Worm (Caenorhabditis elegans) whole organism, L4 larva: ENCODE measurements around the gene acl-6.

Experiments used
- Y105C5A.15 ChIP-seq: fragments of 200-800 bp; sonication (Bioruptor generic); IDR thresholded peaks from 2 replicates; pipeline ENCODE4 v1.3.6; 2022; ENCODE audit warnings: missing genetic modification characterization, missing compliant biosample characterization
- Y75B8A.6 ChIP-seq: fragments of 200-800 bp; sonication (Bioruptor generic); IDR thresholded peaks from 2 replicates; pipeline ENCODE4 v1.3.6; 2022; ENCODE audit warnings: missing genetic modification reagents, missing genetic modification characterization, missing compliant biosample characterization
- aha-1 ChIP-seq: fragments of 150-350 bp; peaks from one replicate; lab custom pipeline; 2014; ENCODE audit warnings: missing biosample characterization, missing genetic modification characterization
- aly-2 ChIP-seq: sonication (generic microtip); optimal IDR thresholded peaks from 2 replicates; lab custom pipeline; 2018; ENCODE audit warnings: missing biosample characterization, missing genetic modification characterization
- daf-12 ChIP-seq: fragments of 150-350 bp; optimal IDR thresholded peaks from 2 replicates; lab custom pipeline; 2014; ENCODE audit warnings: missing biosample characterization, missing genetic modification reagents, missing genetic modification characterization
- daf-19 ChIP-seq: fragments of 200-800 bp; sonication (Bioruptor generic); conservative IDR thresholded peaks from 2 replicates; pipeline ENCODE4 v1.3.6; 2022; ENCODE audit warnings: missing genetic modification characterization, missing compliant biosample characterization
- duxl-1 ChIP-seq: sonication (generic microtip); optimal IDR thresholded peaks from 2 replicates; lab custom pipeline; 2016; ENCODE audit warnings: mild to moderate bottlenecking, missing genetic modification characterization, moderate library complexity, missing compliant biosample characterization; ENCODE audit not compliant: poor library complexity
- egl-27 ChIP-seq: sonication (generic microtip); optimal IDR thresholded peaks from 3 replicates; lab custom pipeline; 2017; ENCODE audit warnings: missing biosample characterization, missing genetic modification reagents, missing genetic modification characterization
- egl-43 ChIP-seq: fragments of 200-800 bp; sonication (Bioruptor generic); IDR thresholded peaks from 2 replicates; pipeline ENCODE4 v1.3.6; 2022; ENCODE audit warnings: missing genetic modification reagents, missing genetic modification characterization, missing compliant biosample characterization
- jun-1 ChIP-seq: fragments of 150-350 bp; optimal IDR thresholded peaks from 2 replicates; lab custom pipeline; 2014; ENCODE audit warnings: missing biosample characterization, missing genetic modification reagents, missing genetic modification characterization
- lim-7 ChIP-seq: fragments of 200-800 bp; sonication (Bioruptor generic); IDR thresholded peaks from 2 replicates; pipeline ENCODE4 v1.3.6; 2022; ENCODE audit warnings: missing genetic modification characterization, missing compliant biosample characterization
- mxl-2 ChIP-seq: fragments of 200-800 bp; sonication (Bioruptor generic); conservative IDR thresholded peaks from 2 replicates; pipeline ENCODE4 v1.3.6; 2022; ENCODE audit warnings: missing genetic modification reagents, missing genetic modification characterization, missing compliant biosample characterization
- nhr-10 ChIP-seq: fragments of 150-350 bp; optimal IDR thresholded peaks from 2 replicates; lab custom pipeline; 2014; ENCODE audit warnings: missing biosample characterization, missing genetic modification characterization
- nhr-237 ChIP-seq: sonication (generic microtip); optimal IDR thresholded peaks from 2 replicates; lab custom pipeline; 2017; ENCODE audit warnings: missing biosample characterization, missing genetic modification characterization
- nhr-41 ChIP-seq: fragments of 200-800 bp; sonication (Bioruptor generic); IDR thresholded peaks from 2 replicates; pipeline ENCODE4 v1.3.6; 2022; ENCODE audit warnings: missing genetic modification reagents, missing genetic modification characterization, missing compliant biosample characterization
- nhr-6 ChIP-seq: fragments of 150-350 bp; optimal IDR thresholded peaks from 2 replicates; lab custom pipeline; 2014; ENCODE audit warnings: missing biosample characterization, missing genetic modification characterization
- sdz-12 ChIP-seq: fragments of 200-800 bp; sonication (Bioruptor generic); optimal IDR thresholded peaks from 2 replicates; lab custom pipeline; 2018; ENCODE audit warnings: mild to moderate bottlenecking, missing genetic modification characterization, missing compliant biosample characterization
- skn-1 ChIP-seq: fragments of 150-350 bp; optimal IDR thresholded peaks from 2 replicates; lab custom pipeline; 2014; ENCODE audit warnings: missing biosample characterization, missing genetic modification characterization
- snpc-4 ChIP-seq: fragments of 150-350 bp; optimal IDR thresholded peaks from 2 replicates; lab custom pipeline; 2014; ENCODE audit warnings: missing biosample characterization, missing genetic modification characterization
- spr-3 ChIP-seq: fragments of 200-800 bp; sonication (Bioruptor generic); optimal IDR thresholded peaks from 2 replicates; lab custom pipeline; 2018; ENCODE audit warnings: mild to moderate bottlenecking, missing genetic modification characterization, missing compliant biosample characterization
- zag-1 ChIP-seq: fragments of 150-350 bp; optimal IDR thresholded peaks from 2 replicates; lab custom pipeline; 2014; ENCODE audit warnings: missing biosample characterization, missing genetic modification characterization
- zfp-3 ChIP-seq: fragments of 200-800 bp; sonication (Bioruptor generic); conservative IDR thresholded peaks from 2 replicates; pipeline ENCODE4 v1.3.6; 2022; ENCODE audit warnings: missing genetic modification reagents, missing genetic modification characterization, missing compliant biosample characterization

acl-6 gene

DNA sequence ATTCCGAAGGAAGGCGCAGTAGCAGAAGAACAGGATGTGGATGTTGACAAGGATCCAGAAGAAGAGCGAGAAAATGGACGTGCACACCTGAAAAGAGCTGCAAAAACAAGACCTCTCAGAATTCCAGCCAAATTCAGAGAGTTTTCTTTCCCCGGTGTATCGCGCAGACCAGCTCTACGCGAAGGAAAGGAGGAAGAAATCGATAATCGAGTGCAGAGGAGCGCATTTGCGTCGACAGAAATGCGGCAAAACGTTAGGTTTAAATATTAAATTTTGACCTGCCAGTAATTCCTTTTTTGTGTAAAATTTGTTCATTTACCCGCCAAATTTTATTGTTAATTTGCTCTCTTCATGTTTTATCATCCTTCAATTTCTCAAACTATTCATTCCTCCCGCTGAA is 44.5 kb downstream of the acl-6 start:
- TF ChIP-seq Y105C5A.15 (GFP tag; lab: Robert Waterston, UW), result no peak
- no peak for TF ChIP-seq jun-1 (tag; lab: Kevin White, UChicago)
- no peak for TF ChIP-seq zag-1 (tag; lab: Kevin White, UChicago)
- TF ChIP-seq nhr-41 (GFP tag; lab: Robert Waterston, UW), result no peak
- TF ChIP-seq daf-19 (GFP tag; lab: Robert Waterston, UW), result no peak

ce11 chrV:5482315-5482714 is 49.1 kb downstream of the acl-6 start, which contains the start of gene srg-66:
Gene srg-66 (minus strand): TSS chrV:5482415.
- no peak for TF ChIP-seq Y75B8A.6 (GFP tag; lab: Robert Waterston, UW)
- no peak for TF ChIP-seq aha-1 (tag; lab: Kevin White, UChicago)
- no peak for TF ChIP-seq nhr-10
- TF ChIP-seq nhr-237 (tag; lab: Kevin White, UChicago), result no peak
- no peak for TF ChIP-seq egl-27 (tag; lab: Kevin White, UChicago)
- TF ChIP-seq duxl-1 (tag; lab: Kevin White, UChicago), result no peak
- TF ChIP-seq, all 104 proteins: peak for 0

ce11 chrV:5484866-5485265 is 51.7 kb downstream of the acl-6 start, which contains the start of gene srg-65:
Gene srg-65 (minus strand): TSS chrV:5484966.
- no peak for TF ChIP-seq lim-7 (GFP tag; lab: Robert Waterston, UW)
- no peak for TF ChIP-seq aly-2 (tag; lab: Kevin White, UChicago)
- TF ChIP-seq egl-43, result no peak
- no peak for TF ChIP-seq duxl-1 (tag; lab: Kevin White, UChicago)
- no peak for TF ChIP-seq daf-12 (tag; lab: Kevin White, UChicago)
- TF ChIP-seq nhr-10, result no peak
- TF ChIP-seq mxl-2 (GFP tag; lab: Robert Waterston, UW), result no peak
- TF ChIP-seq zfp-3 (GFP tag; lab: Robert Waterston, UW), result no peak
- no peak for TF ChIP-seq skn-1 (tag; lab: Kevin White, UChicago)
- no peak for TF ChIP-seq spr-3 (GFP tag; lab: Kevin White, UChicago)
- no peak for TF ChIP-seq sdz-12 (GFP tag; lab: Kevin White, UChicago)
- no peak for TF ChIP-seq nhr-6 (tag; lab: Kevin White, UChicago)
- TF ChIP-seq snpc-4, result no peak
